Fruit fly (Drosophila melanogaster) whole organism, prepupa: Measurements from ENCODE around the gene Pde6.

ENCODE experiments used
- Blimp-1 ChIP-seq: fragments of 200-800 bp; sonication (Bioruptor generic); optimal IDR thresholded peaks from 3 replicates; lab custom pipeline; 2017; ENCODE audit warnings: missing biosample characterization, missing genetic modification characterization, mild to moderate bottlenecking, moderate library complexity, missing genetic modification reagents
- CG10669 ChIP-seq: fragments of 200-800 bp; sonication (Bioruptor generic); optimal IDR thresholded peaks from 3 replicates; lab custom pipeline; 2018; ENCODE audit warnings: missing biosample characterization, mild to moderate bottlenecking, missing genetic modification characterization, moderate library complexity
- CG11294 ChIP-seq: fragments of 200-800 bp; sonication (Bioruptor generic); IDR thresholded peaks from 2 replicates; pipeline ENCODE4 v1.3.6; 2022; ENCODE audit warnings: missing biosample characterization, missing genetic modification characterization
- CG11762 ChIP-seq: fragments of 200-800 bp; sonication (Bioruptor generic); optimal IDR thresholded peaks from 3 replicates; lab custom pipeline; 2016; ENCODE audit warnings: missing biosample characterization, missing genetic modification characterization; ENCODE audit not compliant: insufficient read depth
- CG11902 ChIP-seq: fragments of 200-800 bp; sonication (Bioruptor generic); optimal IDR thresholded peaks from 3 replicates; lab custom pipeline; 2016; ENCODE audit warnings: missing biosample characterization, missing genetic modification characterization
- CG15336 ChIP-seq: fragments of 200-800 bp; sonication (Bioruptor generic); IDR thresholded peaks from 2 replicates; pipeline ENCODE4 v1.3.6; 2022; ENCODE audit warnings: missing biosample characterization, missing genetic modification characterization
- CG1621 ChIP-seq: fragments of 200-800 bp; sonication (Bioruptor generic); optimal IDR thresholded peaks from 3 replicates; lab custom pipeline; 2018; ENCODE audit warnings: missing biosample characterization, mild to moderate bottlenecking, missing genetic modification characterization
- CG16779 ChIP-seq: fragments of 200-800 bp; sonication (Bioruptor generic); optimal IDR thresholded peaks from 3 replicates; lab custom pipeline; 2017; ENCODE audit warnings: missing biosample characterization, mild to moderate bottlenecking, missing genetic modification characterization
- CG3032 ChIP-seq: fragments of 200-800 bp; optimal IDR thresholded peaks from 2 replicates; lab custom pipeline; 2019; ENCODE audit warnings: missing biosample characterization, mild to moderate bottlenecking, missing genetic modification characterization, moderate library complexity
- CG32006 ChIP-seq: fragments of 200-800 bp; sonication (Bioruptor generic); optimal IDR thresholded peaks from 3 replicates; lab custom pipeline; 2017; ENCODE audit warnings: missing biosample characterization, mild to moderate bottlenecking, missing genetic modification characterization
- CG3919 ChIP-seq: fragments of 200-800 bp; sonication (Bioruptor generic); optimal IDR thresholded peaks from 3 replicates; lab custom pipeline; 2016; ENCODE audit warnings: missing biosample characterization, missing genetic modification characterization
- CG6163 ChIP-seq: fragments of 200-800 bp; sonication (Bioruptor generic); IDR thresholded peaks from 3 replicates; pipeline ENCODE4 v1.3.6; 2022; ENCODE audit warnings: missing biosample characterization, missing genetic modification characterization
- CG6276 ChIP-seq: fragments of 200-800 bp; sonication (Bioruptor generic); optimal IDR thresholded peaks from 2 replicates; lab custom pipeline; 2017; ENCODE audit warnings: missing biosample characterization, mild to moderate bottlenecking, missing genetic modification characterization
- CG6792 ChIP-seq: fragments of 200-800 bp; sonication (Bioruptor generic); optimal IDR thresholded peaks from 3 replicates; lab custom pipeline; 2016; ENCODE audit warnings: missing biosample characterization, missing genetic modification characterization
- CG6808 ChIP-seq: fragments of 200-800 bp; sonication (Bioruptor generic); optimal IDR thresholded peaks from 3 replicates; lab custom pipeline; 2017; ENCODE audit warnings: missing biosample characterization, missing genetic modification characterization, mild to moderate bottlenecking, moderate library complexity, missing genetic modification reagents
- CG6854 ChIP-seq: fragments of 200-800 bp; sonication (Bioruptor generic); optimal IDR thresholded peaks from 2 replicates; lab custom pipeline; 2017; ENCODE audit warnings: missing biosample characterization, mild to moderate bottlenecking, missing genetic modification characterization
- CG8632 ChIP-seq: fragments of 200-800 bp; sonication (Bioruptor generic); optimal IDR thresholded peaks from 3 replicates; lab custom pipeline; 2016; ENCODE audit warnings: missing biosample characterization, missing genetic modification characterization
- CG9139 ChIP-seq: fragments of 200-800 bp; sonication (Bioruptor generic); optimal IDR thresholded peaks from 3 replicates; lab custom pipeline; 2017; ENCODE audit warnings: missing biosample characterization, mild to moderate bottlenecking, missing genetic modification characterization
- Eip75B ChIP-seq: fragments of 200-800 bp; sonication (Bioruptor generic); optimal IDR thresholded peaks from 3 replicates; lab custom pipeline; 2016; ENCODE audit warnings: missing biosample characterization, missing genetic modification characterization
- Eip78C ChIP-seq: fragments of 200-800 bp; sonication (Bioruptor generic); peaks from one replicate; lab custom pipeline; 2016; ENCODE audit warnings: missing biosample characterization, missing genetic modification characterization
- Eip93F ChIP-seq: fragments of 200-800 bp; sonication (Bioruptor generic); optimal IDR thresholded peaks from 2 replicates; lab custom pipeline; 2016; ENCODE audit warnings: missing biosample characterization, mild to moderate bottlenecking, missing genetic modification characterization
- Ets21C ChIP-seq: fragments of 200-800 bp; sonication (Bioruptor generic); optimal IDR thresholded peaks from 3 replicates; lab custom pipeline; 2016; ENCODE audit warnings: missing biosample characterization, missing genetic modification characterization
- Ets96B ChIP-seq: fragments of 200-800 bp; optimal IDR thresholded peaks from 2 replicates; lab custom pipeline; 2019; ENCODE audit warnings: missing biosample characterization, mild to moderate bottlenecking, missing genetic modification characterization, moderate library complexity
- Gug ChIP-seq: fragments of 200-800 bp; sonication (Bioruptor generic); IDR thresholded peaks from 2 replicates; pipeline ENCODE4 v1.3.6; 2022; ENCODE audit warnings: missing biosample characterization, missing genetic modification characterization
- Hr38 ChIP-seq: sonication (Bioruptor generic); optimal IDR thresholded peaks from 2 replicates; lab custom pipeline; 2016; ENCODE audit warnings: missing biosample characterization, missing genetic modification characterization
- Hr39 ChIP-seq: fragments of 200-800 bp; sonication (Bioruptor generic); optimal IDR thresholded peaks from 2 replicates; lab custom pipeline; 2016; ENCODE audit warnings: missing biosample characterization, missing genetic modification characterization
- Lpt ChIP-seq: fragments of 200-800 bp; sonication (Bioruptor generic); optimal IDR thresholded peaks from 3 replicates; lab custom pipeline; 2016; ENCODE audit warnings: missing biosample characterization, missing genetic modification characterization
- Met ChIP-seq: fragments of 200-800 bp; sonication (Bioruptor generic); optimal IDR thresholded peaks from 3 replicates; lab custom pipeline; 2016; ENCODE audit warnings: missing biosample characterization, missing genetic modification characterization
- OdsH ChIP-seq: fragments of 200-800 bp; sonication (Bioruptor generic); optimal IDR thresholded peaks from 3 replicates; lab custom pipeline; 2016; ENCODE audit warnings: missing biosample characterization, missing genetic modification characterization
- Sox102F ChIP-seq: fragments of 200-800 bp; sonication (Bioruptor generic); optimal IDR thresholded peaks from 2 replicates; lab custom pipeline; 2016; ENCODE audit warnings: missing biosample characterization, mild to moderate bottlenecking, missing genetic modification characterization
- Sox15 ChIP-seq: fragments of 200-800 bp; sonication (Bioruptor generic); optimal IDR thresholded peaks from 3 replicates; lab custom pipeline; 2016; ENCODE audit warnings: missing biosample characterization, missing genetic modification characterization
- achi ChIP-seq: fragments of 200-800 bp; sonication (Bioruptor generic); optimal IDR thresholded peaks from 3 replicates; lab custom pipeline; 2016; ENCODE audit warnings: missing biosample characterization, missing genetic modification characterization
- acj6 ChIP-seq: fragments of 200-800 bp; sonication (Bioruptor generic); optimal IDR thresholded peaks from 3 replicates; lab custom pipeline; 2016; ENCODE audit warnings: missing biosample characterization, missing genetic modification characterization
- dsx ChIP-seq: fragments of 200-800 bp; optimal IDR thresholded peaks from 3 replicates; lab custom pipeline; 2019; ENCODE audit warnings: missing biosample characterization, mild to moderate bottlenecking, missing genetic modification characterization, moderate library complexity; ENCODE audit not compliant: poor library complexity, severe bottlenecking
- eg ChIP-seq: fragments of 200-800 bp; sonication (Bioruptor generic); IDR thresholded peaks from 3 replicates; pipeline ENCODE4 v1.3.6; 2022; ENCODE audit warnings: missing biosample characterization, missing genetic modification characterization
- fd85E ChIP-seq: fragments of 200-800 bp; sonication (Bioruptor generic); optimal IDR thresholded peaks from 3 replicates; lab custom pipeline; 2016; ENCODE audit warnings: missing biosample characterization, missing genetic modification characterization
- fkh ChIP-seq: fragments of 200-800 bp; sonication (Bioruptor generic); optimal IDR thresholded peaks from 3 replicates; lab custom pipeline; 2017; ENCODE audit warnings: missing biosample characterization, mild to moderate bottlenecking, missing genetic modification characterization, moderate library complexity
- lz ChIP-seq: fragments of 200-800 bp; sonication (Bioruptor generic); optimal IDR thresholded peaks from 3 replicates; lab custom pipeline; 2016; ENCODE audit warnings: missing biosample characterization, missing genetic modification characterization
- net ChIP-seq: fragments of 200-800 bp; sonication (Bioruptor generic); optimal IDR thresholded peaks from 3 replicates; lab custom pipeline; 2016; ENCODE audit warnings: missing biosample characterization, missing genetic modification characterization
- pdm3 ChIP-seq: fragments of 200-800 bp; sonication (Bioruptor generic); optimal IDR thresholded peaks from 3 replicates; lab custom pipeline; 2016; ENCODE audit warnings: missing biosample characterization, missing genetic modification characterization
- spab ChIP-seq: fragments of 200-800 bp; sonication (Bioruptor generic); optimal IDR thresholded peaks from 2 replicates; lab custom pipeline; 2017; ENCODE audit warnings: missing biosample characterization, mild to moderate bottlenecking, missing genetic modification characterization, missing genetic modification reagents
- ss ChIP-seq, 2 experiments: fragments of 200-800 bp; sonication (Bioruptor generic); optimal IDR thresholded peaks; 2 replicates in 1 of 2; 3 replicates in 1 of 2; lab custom pipeline; 2017 to 2018; ENCODE audit warnings: mild to moderate bottlenecking in 2 of 2, missing biosample characterization in 2 of 2, missing genetic modification characterization in 2 of 2, moderate library complexity in 1 of 2
- svp ChIP-seq: fragments of 200-800 bp; sonication (Bioruptor generic); peaks from one replicate; lab custom pipeline; 2016; ENCODE audit warnings: missing biosample characterization, missing genetic modification characterization

The Pde6 gene

DNA sequence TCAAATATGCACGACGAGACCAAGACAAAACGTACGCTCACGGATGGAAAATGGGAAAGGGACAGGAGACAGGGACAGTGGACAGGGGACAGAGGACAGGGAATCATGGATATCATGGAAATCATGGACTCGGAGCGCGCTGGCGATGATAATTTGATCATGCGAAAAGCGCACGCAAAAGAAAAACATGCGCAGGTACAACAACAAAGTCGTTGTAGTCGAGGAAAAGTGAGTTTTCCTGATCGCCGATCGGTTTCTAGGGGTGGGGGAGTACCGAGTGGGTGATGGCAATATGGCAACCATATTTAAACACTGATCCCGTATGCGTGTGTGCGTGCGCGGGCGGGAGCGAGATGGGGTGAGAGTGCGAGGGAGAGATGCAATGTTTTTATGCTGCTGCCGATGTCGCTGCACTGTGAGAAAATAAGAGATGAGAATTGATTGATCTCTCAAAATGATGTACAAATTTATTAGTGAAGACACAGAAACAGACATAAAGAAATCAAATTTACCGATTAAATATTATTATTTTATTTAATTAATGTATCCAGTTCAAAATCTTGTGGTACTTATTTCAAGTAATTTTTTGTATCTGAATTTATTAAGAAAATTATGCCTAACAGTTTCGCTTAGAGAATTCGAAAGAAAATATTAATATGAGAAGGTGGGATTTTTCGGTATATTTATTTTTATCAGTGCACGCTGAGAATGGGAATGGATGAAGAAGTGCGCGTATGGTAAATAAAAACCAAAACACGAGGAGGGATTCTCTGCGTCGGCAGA is 32.8 kb upstream of the Pde6 start (continued):
- TF ChIP-seq Eip93F (GFP tag; lab: Kevin White, UChicago) (no peak), eg (peak; percentile 55), Met (GFP tag; lab: Kevin White, UChicago) (peak; percentile 31), spab (peak; percentile 62), CG9139 (GFP tag; lab: Kevin White, UChicago) (peak; percentile 46), CG11762 (peak; percentile 20), CG8632 (peak; percentile 37), Hr39 (GFP tag; lab: Kevin White, UChicago) (no peak), CG1621 (tag; lab: Kevin White, UChicago) (peak; percentile 45)
- TF ChIP-seq, all 60 proteins: peak for 41

DNA sequence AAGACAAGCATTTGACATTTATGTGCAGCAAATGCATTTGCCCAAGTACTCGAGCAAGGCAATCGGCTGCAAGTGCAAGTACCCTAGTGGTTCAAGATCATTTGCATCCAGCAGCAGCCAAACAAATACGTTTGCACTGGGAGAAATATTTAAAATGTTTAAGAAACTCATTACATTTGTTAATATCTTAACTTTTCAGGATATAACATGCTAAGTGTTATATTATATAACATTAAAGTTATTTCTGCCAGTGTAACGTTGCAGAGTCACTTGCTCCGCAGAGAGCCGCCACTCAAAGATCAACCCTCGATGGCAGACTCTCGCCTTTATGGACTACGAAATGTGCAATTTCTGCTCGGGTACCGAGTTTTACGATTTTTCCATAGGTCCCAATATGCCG is 31.4 kb upstream of the Pde6 start:
- no peak for TF ChIP-seq Met (GFP tag; lab: Kevin White, UChicago)
- TF ChIP-seq CG15336 = 0 out of 2 replicates have a peak, but pooled peaks have one; percentile 33
- no peak for TF ChIP-seq CG11902 (GFP tag; lab: Kevin White, UChicago)
- no peak for TF ChIP-seq Sox102F (GFP tag; lab: Kevin White, UChicago)
- TF ChIP-seq spab = peak; percentile 19
- peak; percentile 32 for TF ChIP-seq CG32006 (GFP tag; lab: Kevin White, UChicago)
- TF ChIP-seq achi (GFP tag; lab: Kevin White, UChicago) = peak; percentile 1
- TF ChIP-seq CG6163 = 0 out of 3 replicates have a peak, but pooled peaks have one; percentile 37
- TF ChIP-seq pdm3 (GFP tag; lab: Kevin White, UChicago) = no peak
- no peak for TF ChIP-seq Ets21C (GFP tag; lab: Kevin White, UChicago)
- no peak for TF ChIP-seq Sox15 (GFP tag; lab: Kevin White, UChicago)
- TF ChIP-seq Hr38 = no peak
- TF ChIP-seq CG11294 = no peak
- TF ChIP-seq CG6808 = peak; percentile 5
- TF ChIP-seq ss (GFP tag; optimal IDR thresholded peaks at IDR 0.05; lab: Kevin White, UChicago) = peak in 1 of 2 experiments; percentile 20
- peak; percentile 29 for TF ChIP-seq CG10669 (GFP tag; lab: Kevin White, UChicago)
- TF ChIP-seq CG16779 (tag; lab: Kevin White, UChicago) = no peak
- peak; percentile 25; the same call in 1 of the 2 replicates for TF ChIP-seq Gug (GFP tag; lab: Robert Waterston, UW)
- TF ChIP-seq fkh (GFP tag; lab: Kevin White, UChicago) = no peak
- TF ChIP-seq Eip78C (GFP tag; lab: Kevin White, UChicago) = peak; percentile 74
- TF ChIP-seq CG6276 (GFP tag; lab: Kevin White, UChicago) = no peak
- TF ChIP-seq dsx (GFP tag; lab: Kevin White, UChicago) = peak; percentile 44
- TF ChIP-seq Lpt (GFP tag; lab: Kevin White, UChicago) = no peak
- TF ChIP-seq CG9139 (GFP tag; lab: Kevin White, UChicago) = no peak
- TF ChIP-seq acj6 (GFP tag; lab: Kevin White, UChicago) = peak; percentile 9
- TF ChIP-seq CG3919 (GFP tag; lab: Kevin White, UChicago) = peak; percentile 2
- TF ChIP-seq Eip75B (GFP tag; lab: Kevin White, UChicago) = no peak
- TF ChIP-seq svp (GFP tag; lab: Kevin White, UChicago) = peak; percentile 25

DNA sequence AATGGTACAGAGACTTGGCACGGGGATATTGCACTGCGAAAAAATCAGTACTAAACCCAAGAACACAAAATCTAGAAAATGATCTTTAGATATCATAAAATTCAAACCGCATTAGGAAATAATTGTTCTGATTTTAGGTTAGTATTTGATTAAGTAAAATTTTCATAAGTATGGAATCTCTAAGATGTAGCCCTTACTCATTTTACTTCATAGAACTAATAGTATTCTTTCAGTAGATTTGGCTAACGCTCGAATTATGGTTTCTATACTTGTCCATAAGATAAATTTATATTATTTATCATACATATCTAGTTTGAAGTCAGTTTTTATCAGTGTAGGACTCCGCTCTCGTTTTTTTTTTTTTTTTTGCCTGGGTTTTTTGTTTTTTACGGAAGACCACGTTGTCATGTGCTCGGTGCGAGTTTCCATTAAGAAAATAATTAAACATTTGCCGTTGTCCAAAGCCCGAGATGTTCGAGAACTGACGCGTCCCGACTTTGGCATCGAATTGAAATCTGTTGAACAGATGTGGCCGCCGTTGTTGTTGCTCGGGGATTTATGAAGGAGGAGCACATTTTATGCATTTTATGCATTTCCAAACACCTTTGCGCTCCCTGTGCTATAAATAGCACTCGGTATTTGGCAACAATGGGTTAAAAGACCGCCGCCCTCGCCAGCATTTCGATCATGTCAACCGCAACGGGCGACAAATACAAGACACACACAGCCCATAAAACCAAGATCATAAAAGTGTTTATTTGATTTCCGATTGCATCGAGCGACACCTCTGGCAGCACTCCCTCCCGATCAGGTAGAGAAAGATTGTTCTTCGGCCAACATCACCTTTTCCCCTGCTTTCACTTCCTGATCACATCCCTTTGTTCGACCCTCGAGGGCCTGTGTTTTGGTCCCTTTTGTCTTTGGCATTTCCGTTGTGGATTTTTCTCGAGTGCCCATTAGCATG is 28.7 kb upstream of the Pde6 start:
- TF ChIP-seq achi (GFP tag; lab: Kevin White, UChicago) (no peak), CG6792 (no peak), OdsH (GFP tag; lab: Kevin White, UChicago) (no peak), Blimp-1 (GFP tag; lab: Kevin White, UChicago) (no peak), Sox15 (GFP tag; lab: Kevin White, UChicago) (no peak), CG16779 (tag; lab: Kevin White, UChicago) (no peak), CG6808 (no peak), lz (GFP tag; lab: Kevin White, UChicago) (no peak), Ets96B (no peak), CG3032 (tag; lab: Kevin White, UChicago) (peak; percentile 20), Gug (GFP tag; lab: Robert Waterston, UW) (no peak), CG10669 (GFP tag; lab: Kevin White, UChicago) (no peak), acj6 (GFP tag; lab: Kevin White, UChicago) (no peak), fkh (GFP tag; lab: Kevin White, UChicago) (no peak), svp (GFP tag; lab: Kevin White, UChicago) (peak; percentile 57), net (GFP tag; lab: Kevin White, UChicago) (no peak), CG6854 (GFP tag; lab: Kevin White, UChicago) (no peak), pdm3 (GFP tag; lab: Kevin White, UChicago) (no peak), eg (no peak), dsx (GFP tag; lab: Kevin White, UChicago) (peak; percentile 20), fd85E (GFP tag; lab: Kevin White, UChicago) (no peak), CG11294 (no peak)
